Worm (Caenorhabditis elegans) whole organism, young adult: ENCODE data around the gene W07G4.7.

Experiments
- B0019.2 ChIP-seq: fragments of 200-800 bp; sonication (Bioruptor generic); conservative IDR thresholded peaks from 2 replicates; pipeline ENCODE4 v1.3.6; 2022; ENCODE audit warnings: missing genetic modification reagents, missing genetic modification characterization, missing compliant biosample characterization
- B0336.3 ChIP-seq: fragments of 200-800 bp; sonication (Bioruptor generic); IDR thresholded peaks from 2 replicates; pipeline ENCODE4 v1.3.6; 2022; ENCODE audit warnings: missing genetic modification characterization, missing compliant biosample characterization
- C17E4.6 ChIP-seq: fragments of 200-800 bp; sonication (Bioruptor generic); IDR thresholded peaks from 2 replicates; pipeline ENCODE4 v1.3.6; 2022; ENCODE audit warnings: missing genetic modification reagents, missing genetic modification characterization, missing compliant biosample characterization
- D2030.7 ChIP-seq: fragments of 200-800 bp; sonication (Bioruptor generic); IDR thresholded peaks from 2 replicates; pipeline ENCODE4 v1.3.6; 2022; ENCODE audit warnings: missing genetic modification reagents, missing genetic modification characterization, missing compliant biosample characterization
- F33H1.4 ChIP-seq: fragments of 200-800 bp; sonication (Bioruptor generic); IDR thresholded peaks from 2 replicates; pipeline ENCODE4 v1.3.6; 2022; ENCODE audit warnings: missing genetic modification reagents, missing genetic modification characterization, missing compliant biosample characterization
- F37B4.10 ChIP-seq: fragments of 200-800 bp; sonication (Bioruptor generic); IDR thresholded peaks from 2 replicates; pipeline ENCODE4 v1.3.6; 2022; ENCODE audit warnings: missing genetic modification characterization, missing compliant biosample characterization
- F49E8.2 ChIP-seq: sonication (generic microtip); optimal IDR thresholded peaks from 3 replicates; lab custom pipeline; 2017; ENCODE audit warnings: missing genetic modification characterization, mild to moderate bottlenecking, missing compliant biosample characterization, antibody characterized with exemption, moderate library complexity; ENCODE audit not compliant: insufficient read depth
- F52B5.7 ChIP-seq: sonication (generic microtip); optimal IDR thresholded peaks from 2 replicates; lab custom pipeline; 2016; ENCODE audit warnings: mild to moderate bottlenecking, missing genetic modification characterization, missing compliant biosample characterization
- F57C9.4 ChIP-seq: sonication (generic microtip); optimal IDR thresholded peaks from 2 replicates; lab custom pipeline; 2017; ENCODE audit warnings: mild to moderate bottlenecking, missing genetic modification characterization, missing compliant biosample characterization
- K12H6.12 ChIP-seq: fragments of 200-800 bp; sonication (Bioruptor generic); optimal IDR thresholded peaks from 2 replicates; lab custom pipeline; 2018; ENCODE audit warnings: mild to moderate bottlenecking, missing genetic modification characterization, missing compliant biosample characterization
- T07F8.4 ChIP-seq: sonication (generic microtip); optimal IDR thresholded peaks from 2 replicates; lab custom pipeline; 2016; ENCODE audit warnings: mild to moderate bottlenecking, missing genetic modification characterization, moderate library complexity, missing compliant biosample characterization
- T26A5.8 ChIP-seq: sonication (generic microtip); optimal IDR thresholded peaks from 2 replicates; lab custom pipeline; 2016; ENCODE audit warnings: missing genetic modification characterization, missing compliant biosample characterization
- Y56A3A.18 ChIP-seq: fragments of 200-800 bp; sonication (Bioruptor generic); IDR thresholded peaks from 2 replicates; pipeline ENCODE4 v1.3.6; 2022; ENCODE audit warnings: missing genetic modification reagents, missing genetic modification characterization, missing compliant biosample characterization
- akir-1 ChIP-seq: fragments of 200-800 bp; sonication (Bioruptor generic); optimal IDR thresholded peaks from 2 replicates; lab custom pipeline; 2018; ENCODE audit warnings: mild to moderate bottlenecking, missing genetic modification characterization, moderate library complexity, missing compliant biosample characterization
- ama-1 ChIP-seq, 3 experiments: fragments of 150-350 bp in 1 of 3; sonication (generic microtip) in 2 of 3; optimal IDR thresholded peaks; 2 replicates each; lab custom pipeline; 2014 to 2018; ENCODE audit warnings: missing biosample characterization in 2 of 3, missing genetic modification characterization in 2 of 3, missing genetic modification reagents in 2 of 3
- athp-1 ChIP-seq: sonication (generic microtip); optimal IDR thresholded peaks from 2 replicates; lab custom pipeline; 2017; ENCODE audit warnings: mild to moderate bottlenecking, missing genetic modification characterization, missing compliant biosample characterization
- attf-3 ChIP-seq: fragments of 200-800 bp; sonication (Bioruptor generic); conservative IDR thresholded peaks from 2 replicates; pipeline ENCODE4 v1.3.6; 2022; ENCODE audit warnings: missing genetic modification reagents, missing genetic modification characterization, missing compliant biosample characterization
- bed-1 ChIP-seq: fragments of 200-800 bp; sonication (Bioruptor generic); IDR thresholded peaks from 2 replicates; pipeline ENCODE4 v1.3.6; 2022; ENCODE audit warnings: missing genetic modification reagents, missing genetic modification characterization, missing compliant biosample characterization
- ccch-3 ChIP-seq: fragments of 200-800 bp; sonication (Bioruptor generic); optimal IDR thresholded peaks from 2 replicates; lab custom pipeline; 2018; ENCODE audit warnings: mild to moderate bottlenecking, missing genetic modification characterization, missing compliant biosample characterization
- ceh-100 ChIP-seq: fragments of 200-800 bp; sonication (Bioruptor generic); IDR thresholded peaks from 2 replicates; pipeline ENCODE4 v1.3.6; 2022; ENCODE audit warnings: missing genetic modification reagents, missing genetic modification characterization, missing compliant biosample characterization
- ceh-40 ChIP-seq: fragments of 200-800 bp; sonication (Bioruptor generic); IDR thresholded peaks from 2 replicates; pipeline ENCODE4 v1.3.6; 2022; ENCODE audit warnings: missing genetic modification characterization, missing compliant biosample characterization
- die-1 ChIP-seq: sonication (generic microtip); optimal IDR thresholded peaks from 2 replicates; lab custom pipeline; 2016; ENCODE audit warnings: missing genotype, mild to moderate bottlenecking, missing genetic modification characterization, missing compliant biosample characterization
- efl-1 ChIP-seq: fragments of 150-350 bp; optimal IDR thresholded peaks from 2 replicates; lab custom pipeline; 2014; ENCODE audit warnings: missing biosample characterization, missing genetic modification reagents, missing genetic modification characterization
- egl-18 ChIP-seq: fragments of 200-800 bp; sonication (Bioruptor generic); IDR thresholded peaks from 2 replicates; pipeline ENCODE4 v1.3.6; 2022; ENCODE audit warnings: missing genetic modification reagents, missing genetic modification characterization, missing compliant biosample characterization
- egl-44 ChIP-seq: fragments of 200-800 bp; sonication (Bioruptor generic); IDR thresholded peaks from 2 replicates; pipeline ENCODE4 v1.3.6; 2022; ENCODE audit warnings: missing genetic modification reagents, missing genetic modification characterization, missing compliant biosample characterization
- fkh-3 ChIP-seq: sonication (generic microtip); optimal IDR thresholded peaks from 2 replicates; lab custom pipeline; 2016; ENCODE audit warnings: mild to moderate bottlenecking, missing genetic modification characterization, missing compliant biosample characterization
- hmg-20 ChIP-seq: fragments of 200-800 bp; sonication (Bioruptor generic); IDR thresholded peaks from 2 replicates; pipeline ENCODE4 v1.3.6; 2022; ENCODE audit warnings: missing genetic modification reagents, missing genetic modification characterization, missing compliant biosample characterization
- hrde-1 ChIP-seq: sonication (generic microtip); optimal IDR thresholded peaks from 2 replicates; lab custom pipeline; 2016; ENCODE audit warnings: missing genetic modification characterization, mild to moderate bottlenecking, missing compliant biosample characterization, moderate library complexity, missing genotype, missing genetic modification reagents, borderline replicate concordance
- hsf-1 ChIP-seq: fragments of 200-800 bp; sonication (Bioruptor generic); IDR thresholded peaks from 2 replicates; pipeline ENCODE4 v1.3.6; 2022; ENCODE audit warnings: missing genetic modification reagents, missing genetic modification characterization, missing compliant biosample characterization
- lag-1 ChIP-seq: fragments of 200-800 bp; sonication (Bioruptor generic); IDR thresholded peaks from 2 replicates; pipeline ENCODE4 v1.3.6; 2022; ENCODE audit warnings: missing genetic modification reagents, missing genetic modification characterization, missing compliant biosample characterization
- let-607 ChIP-seq, 2 experiments: fragments of 200-800 bp in 1 of 2; sonication (Bioruptor generic) in 1 of 2; sonication (generic microtip) in 1 of 2; optimal IDR thresholded peaks; 2 replicates each; lab custom pipeline; 2016 to 2018; ENCODE audit warnings: mild to moderate bottlenecking in 2 of 2, missing compliant biosample characterization in 2 of 2, missing genetic modification characterization in 2 of 2, moderate library complexity in 2 of 2, missing genotype in 1 of 2
- madf-10 ChIP-seq: sonication (generic microtip); optimal IDR thresholded peaks from 2 replicates; lab custom pipeline; 2016; ENCODE audit warnings: mild to moderate bottlenecking, missing genetic modification characterization, missing compliant biosample characterization
- madf-6 ChIP-seq: fragments of 200-800 bp; sonication (Bioruptor generic); IDR thresholded peaks from 2 replicates; pipeline ENCODE4 v1.3.6; 2022; ENCODE audit warnings: missing genetic modification reagents, missing genetic modification characterization, missing compliant biosample characterization
- madf-8 ChIP-seq: fragments of 200-800 bp; sonication (Bioruptor generic); conservative IDR thresholded peaks from 2 replicates; pipeline ENCODE4 v1.3.6; 2022; ENCODE audit warnings: missing genetic modification reagents, missing genetic modification characterization, missing compliant biosample characterization
- mes-4 ChIP-seq: sonication (generic microtip); optimal IDR thresholded peaks from 2 replicates; lab custom pipeline; 2016; ENCODE audit warnings: missing genotype, missing genetic modification characterization, missing compliant biosample characterization
- mxl-1 ChIP-seq: sonication (generic microtip); optimal IDR thresholded peaks from 2 replicates; lab custom pipeline; 2016; ENCODE audit warnings: missing genetic modification characterization, missing compliant biosample characterization
- nhr-120 ChIP-seq: fragments of 200-800 bp; sonication (Bioruptor generic); IDR thresholded peaks from 2 replicates; pipeline ENCODE4 v1.3.6; 2022; ENCODE audit warnings: missing genetic modification characterization, missing compliant biosample characterization
- nhr-179 ChIP-seq: sonication (generic microtip); optimal IDR thresholded peaks from 2 replicates; lab custom pipeline; 2016; ENCODE audit warnings: mild to moderate bottlenecking, missing genetic modification characterization, missing compliant biosample characterization
- pbrm-1 ChIP-seq: fragments of 200-800 bp; sonication (Bioruptor generic); IDR thresholded peaks from 2 replicates; pipeline ENCODE4 v1.3.6; 2022; ENCODE audit warnings: missing genetic modification reagents, missing genetic modification characterization, missing compliant biosample characterization
- rcor-1 ChIP-seq: fragments of 200-800 bp; sonication (Bioruptor generic); IDR thresholded peaks from 2 replicates; pipeline ENCODE4 v1.3.6; 2022; ENCODE audit warnings: missing genetic modification reagents, missing genetic modification characterization, missing compliant biosample characterization
- sea-2 ChIP-seq: fragments of 200-800 bp; sonication (Bioruptor generic); IDR thresholded peaks from 2 replicates; pipeline ENCODE4 v1.3.6; 2022; ENCODE audit warnings: missing genetic modification characterization, missing compliant biosample characterization
- snpc-4 ChIP-seq, 5 experiments: fragments of 150-350 bp in 1 of 5; sonication (generic microtip) in 4 of 5; optimal IDR thresholded peaks; 2 replicates each; lab custom pipeline; 2014 to 2018; ENCODE audit warnings: missing genetic modification characterization in 5 of 5, missing biosample characterization in 3 of 5, antibody characterized with exemption in 2 of 5, mild to moderate bottlenecking in 2 of 5, missing compliant biosample characterization in 2 of 5, missing genotype in 2 of 5, moderate library complexity in 2 of 5, missing genetic modification reagents in 1 of 5
- tbp1 ChIP-seq: fragments of 200-800 bp; sonication (Bioruptor generic); optimal IDR thresholded peaks from 2 replicates; lab custom pipeline; 2018; ENCODE audit warnings: mild to moderate bottlenecking, missing genetic modification characterization, missing compliant biosample characterization
- unc-62 ChIP-seq: fragments of 150-350 bp; optimal IDR thresholded peaks from 2 replicates; lab custom pipeline; 2014; ENCODE audit warnings: missing biosample characterization, missing genetic modification reagents, missing genetic modification characterization
- zfh-2 ChIP-seq: fragments of 200-800 bp; sonication (Bioruptor generic); conservative IDR thresholded peaks from 2 replicates; pipeline ENCODE4 v1.3.6; 2022; ENCODE audit warnings: missing genetic modification reagents, missing genetic modification characterization, missing compliant biosample characterization
- ztf-26 ChIP-seq: sonication (generic microtip); optimal IDR thresholded peaks from 2 replicates; lab custom pipeline; 2017; ENCODE audit warnings: missing genetic modification characterization, missing compliant biosample characterization
- ztf-3 ChIP-seq: fragments of 200-800 bp; sonication (Bioruptor generic); optimal IDR thresholded peaks from 2 replicates; lab custom pipeline; 2018; ENCODE audit warnings: mild to moderate bottlenecking, missing genetic modification characterization, missing compliant biosample characterization
- ztf-6 ChIP-seq: fragments of 200-800 bp; sonication (Bioruptor generic); IDR thresholded peaks from 2 replicates; pipeline ENCODE4 v1.3.6; 2022; ENCODE audit warnings: missing genetic modification reagents, missing genetic modification characterization, missing compliant biosample characterization

Gene W07G4.7

DNA sequence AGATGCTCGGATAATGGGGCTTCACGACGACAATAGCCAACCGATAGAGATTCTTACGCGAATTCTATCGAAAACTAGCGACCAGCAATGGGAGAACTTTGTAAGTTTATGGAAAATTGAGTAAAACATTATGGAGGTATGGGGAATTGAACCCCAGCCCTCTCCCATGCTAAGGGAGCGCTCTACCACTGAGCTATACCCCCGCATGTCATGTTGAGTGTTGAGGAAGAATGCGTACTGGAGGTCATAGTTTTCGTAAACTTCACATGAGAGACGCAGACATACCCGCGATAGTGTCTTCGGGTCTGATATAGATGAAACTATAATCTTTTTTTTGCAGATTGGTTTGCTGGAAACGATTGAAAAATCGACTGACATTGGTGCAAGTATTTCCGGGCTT lies 31.1 kb downstream of the W07G4.7 start (continued):
- TF ChIP-seq ztf-6 (GFP tag; lab: Robert Waterston, UW) (0 out of 2 replicates have a peak, but pooled peaks have one; percentile 28), rcor-1 (GFP tag; lab: Robert Waterston, UW) (peak; percentile 71), T26A5.8 (tag; lab: Kevin White, UChicago) (no peak), zfh-2 (GFP tag; lab: Robert Waterston, UW) (0 out of 2 replicates have a peak, but pooled peaks have one; percentile 36), nhr-179 (tag; lab: Kevin White, UChicago) (peak; percentile 0), B0019.2 (GFP tag; lab: Robert Waterston, UW) (no peak), attf-3 (GFP tag; lab: Robert Waterston, UW) (peak; percentile 58), athp-1 (tag; lab: Kevin White, UChicago) (peak; percentile 50), hrde-1 (tag; lab: Kevin White, UChicago) (peak; percentile 63), sea-2 (GFP tag; lab: Robert Waterston, UW) (no peak), mes-4 (tag; lab: Kevin White, UChicago) (peak; percentile 67), ccch-3 (no peak), fkh-3 (tag; lab: Kevin White, UChicago) (peak; percentile 71), K12H6.12 (tag; lab: Kevin White, UChicago) (peak; percentile 58), egl-18 (GFP tag; lab: Robert Waterston, UW) (no peak), F52B5.7 (peak; percentile 22), madf-8 (GFP tag; lab: Robert Waterston, UW) (no peak), tbp1 (GFP tag; lab: Kevin White, UChicago) (peak; percentile 90), ceh-40 (GFP tag; lab: Robert Waterston, UW) (peak; percentile 18; the same call in 1 of the 2 replicates), efl-1 (no peak), D2030.7 (GFP tag; lab: Robert Waterston, UW) (peak; percentile 39; the same call in 1 of the 2 replicates), hmg-20 (GFP tag; lab: Robert Waterston, UW) (no peak; the same call in 1 of the 2 replicates), pbrm-1 (GFP tag; lab: Robert Waterston, UW) (peak; percentile 67), Y56A3A.18 (GFP tag; lab: Robert Waterston, UW) (peak; percentile 39; the same call in 1 of the 2 replicates), die-1 (tag; lab: Kevin White, UChicago) (peak; percentile 79), F57C9.4 (no peak), T07F8.4 (tag; lab: Kevin White, UChicago) (peak; percentile 68), akir-1 (GFP tag; lab: Kevin White, UChicago) (no peak), madf-6 (GFP tag; lab: Robert Waterston, UW) (peak; percentile 65), ama-1 (optimal IDR thresholded peaks at IDR 0.05; lab: Kevin White, UChicago) (no peak), ama-1 (GFP tag; optimal IDR thresholded peaks at IDR 0.05; lab: Kevin White, UChicago) (peak; percentile 63 to 76), hsf-1 (GFP tag; lab: Robert Waterston, UW) (no peak), madf-10 (tag; lab: Kevin White, UChicago) (peak; percentile 58), bed-1 (no peak), mxl-1 (peak; percentile 62), let-607 (tag; optimal IDR thresholded peaks at IDR 0.05; lab: Kevin White, UChicago) (peak; percentile 10 to 55), snpc-4 (GFP tag; optimal IDR thresholded peaks at IDR 0.05; lab: Kevin White, UChicago) (peak; percentile 49), snpc-4 (tag; optimal IDR thresholded peaks at IDR 0.05; lab: Kevin White, UChicago) (peak in 3 of 4 experiments; percentile 52 to 73 (median 61)), F49E8.2 (tag; lab: Kevin White, UChicago) (peak; percentile 67), unc-62 (GFP tag; lab: Kevin White, UChicago) (no peak), F37B4.10 (GFP tag; lab: Robert Waterston, UW) (no peak), ztf-3 (GFP tag; lab: Kevin White, UChicago) (peak; percentile 45), F33H1.4 (GFP tag; lab: Robert Waterston, UW) (no peak), egl-44 (GFP tag; lab: Robert Waterston, UW) (peak; percentile 84; the same call in 1 of the 2 replicates), ceh-100 (GFP tag; lab: Robert Waterston, UW) (peak; percentile 68), lag-1 (no peak), nhr-120 (GFP tag; lab: Robert Waterston, UW) (no peak), B0336.3 (peak; percentile 37), ztf-26 (tag; lab: Kevin White, UChicago) (peak; percentile 51), C17E4.6 (GFP tag; lab: Robert Waterston, UW) (peak; percentile 32; the same call in 1 of the 2 replicates)
